Worm (Caenorhabditis elegans): ENCODE results near the gene nhr-234.
A peak's percentile ranks its signal among the peaks of the same experiment; 100 is the strongest.

The nhr-234 gene

ce11 chrII:12636602-12637001, at the start of gene nhr-234:
Gene nhr-234 (plus strand): TSS chrII:12636678.
- TF ChIP-seq lin-15B (tag; optimal IDR thresholded peaks at IDR 0.05) (no peak), efl-1 (optimal IDR thresholded peaks at IDR 0.05) (no peak), efl-1 (GFP tag; optimal IDR thresholded peaks at IDR 0.05 in 1 of 2) (no peak), swsn-7 (tag; optimal IDR thresholded peaks at IDR 0.05) (no peak), unc-130 (tag; optimal IDR thresholded peaks at IDR 0.05) (no peak), nhr-85 (tag) (no peak), alr-1 (tag; optimal IDR thresholded peaks at IDR 0.05; ENCODE audit: borderline replicate concordance) (no peak), hpl-2 (GFP tag; optimal IDR thresholded peaks at IDR 0.05) (no peak), mdl-1 (tag; optimal IDR thresholded peaks at IDR 0.05) (no peak), mef-2 (tag; optimal IDR thresholded peaks at IDR 0.05) (no peak), sox-4 (tag; optimal IDR thresholded peaks at IDR 0.05) (no peak), unc-86 (tag; optimal IDR thresholded peaks at IDR 0.05) (no peak), blmp-1 (tag; optimal IDR thresholded peaks at IDR 0.05) (no peak)

ce11 chrII:12603667-12604621, 32.5 kb upstream of the nhr-234 start, which contains the start of the genes ceh-100 and lips-15:
Gene ceh-100 (minus strand): TSS chrII:12603680.
Gene lips-15 (plus strand): TSS chrII:12604386.
- no peak for TF ChIP-seq pqm-1 (tag; optimal IDR thresholded peaks at IDR 0.05)
- no peak for TF ChIP-seq fkh-8 (tag; optimal IDR thresholded peaks at IDR 0.05)
- peak; percentile 5 for TF ChIP-seq lin-13 (GFP tag; optimal IDR thresholded peaks at IDR 0.05)
- TF ChIP-seq C16A3.4 (tag; optimal IDR thresholded peaks at IDR 0.05) = peak; percentile 8
- no peak for TF ChIP-seq sup-37 (GFP tag; optimal IDR thresholded peaks at IDR 0.05)
- no peak for TF ChIP-seq ceh-88 (GFP tag; IDR thresholded peaks at IDR 0.05)
- TF ChIP-seq unc-30 (tag; optimal IDR thresholded peaks at IDR 0.05) = no peak
- no peak for TF ChIP-seq irx-1 (tag; optimal IDR thresholded peaks at IDR 0.05)
- TF ChIP-seq rnt-1 (tag; optimal IDR thresholded peaks at IDR 0.05) = no peak
- peak; percentile 8 to 65 for TF ChIP-seq lin-35 (GFP tag; optimal IDR thresholded peaks at IDR 0.05)
- TF ChIP-seq xbp-1 (tag; optimal IDR thresholded peaks at IDR 0.05) = no peak
- TF ChIP-seq nhr-77 (tag; optimal IDR thresholded peaks at IDR 0.05) = no peak
- TF ChIP-seq nhr-71 (tag; optimal IDR thresholded peaks at IDR 0.05) = no peak
- no peak for TF ChIP-seq aha-1 (tag; optimal IDR thresholded peaks at IDR 0.05)
- peak in 1 of 3 experiments; percentile 10 for TF ChIP-seq ceh-82 (tag; optimal IDR thresholded peaks at IDR 0.05)
- peak; percentile 62 for TF ChIP-seq nhr-85 (tag)
- no peak for TF ChIP-seq tlp-1 (tag; optimal IDR thresholded peaks at IDR 0.05)
- TF ChIP-seq blmp-1 (tag; optimal IDR thresholded peaks at IDR 0.05) = no peak
- no peak for TF ChIP-seq nhr-19 (GFP tag; conservative IDR thresholded peaks at IDR 0.05)
- TF ChIP-seq Y116A8C.19 (tag; optimal IDR thresholded peaks at IDR 0.05; ENCODE audit: borderline replicate concordance) = no peak
- no peak for TF ChIP-seq nhr-28 (tag; optimal IDR thresholded peaks at IDR 0.05)
- no peak for TF ChIP-seq isw-1 (GFP tag; IDR thresholded peaks at IDR 0.05)
- peak; percentile 64 to 71 for TF ChIP-seq efl-1 (optimal IDR thresholded peaks at IDR 0.05)
- TF ChIP-seq efl-1 (GFP tag; optimal IDR thresholded peaks at IDR 0.05 in 1 of 2) = peak; percentile 74 to 94
- TF ChIP-seq mef-2 (tag; optimal IDR thresholded peaks at IDR 0.05) = no peak
- no peak for TF ChIP-seq pag-3 (tag; optimal IDR thresholded peaks at IDR 0.05; ENCODE audit: borderline replicate concordance, insufficient read depth)
- TF ChIP-seq unc-98 (GFP tag; IDR thresholded peaks at IDR 0.05) = no peak
- no peak for TF ChIP-seq fkh-10 (GFP tag; optimal IDR thresholded peaks at IDR 0.05)
- TF ChIP-seq pax-3 (tag; optimal IDR thresholded peaks at IDR 0.05) = no peak
- TF ChIP-seq hlh-4 (tag; optimal IDR thresholded peaks at IDR 0.05) = no peak
- TF ChIP-seq ztf-4 (tag; optimal IDR thresholded peaks at IDR 0.05) = no peak
- TF ChIP-seq nhr-20 (tag; optimal IDR thresholded peaks at IDR 0.05) = no peak
- no peak for TF ChIP-seq hpl-2 (GFP tag; optimal IDR thresholded peaks at IDR 0.05)
- no peak for TF ChIP-seq ceh-8 (GFP tag; optimal IDR thresholded peaks at IDR 0.05)
- TF ChIP-seq snpc-4 (tag; optimal IDR thresholded peaks at IDR 0.05) = peak; percentile 16
- TF ChIP-seq egl-13 (tag; optimal IDR thresholded peaks at IDR 0.05) = no peak
- no peak for TF ChIP-seq vab-15 (tag; optimal IDR thresholded peaks at IDR 0.05)
- no peak for TF ChIP-seq ces-1 (GFP tag; optimal IDR thresholded peaks at IDR 0.05)
- no peak for TF ChIP-seq nhr-47 (tag; optimal IDR thresholded peaks at IDR 0.05)
- no peak for TF ChIP-seq ceh-63 (GFP tag; optimal IDR thresholded peaks at IDR 0.05)
- TF ChIP-seq snu-23 (GFP tag; optimal IDR thresholded peaks at IDR 0.05) = peak; percentile 42
- TF ChIP-seq F16B12.6 (tag; optimal IDR thresholded peaks at IDR 0.05) = no peak
- TF ChIP-seq sptf-1 (tag; optimal IDR thresholded peaks at IDR 0.05) = no peak

Data from whole organism, L1 larva.